Fruit fly (Drosophila melanogaster) whole organism, embryonic: ENCODE measurements around the gene CCT3.

ENCODE experiments used
- Aef1 ChIP-seq: fragments of 200-800 bp; sonication (Bioruptor generic); IDR thresholded peaks from 3 replicates; pipeline ENCODE4 v1.3.6; 2022; ENCODE audit warnings: missing biosample characterization, missing genetic modification characterization
- B-H1 ChIP-seq: fragments of 200-800 bp; sonication (Bioruptor generic); IDR thresholded peaks from 3 replicates; pipeline ENCODE4 v1.3.6; 2022; ENCODE audit warnings: missing biosample characterization, missing genetic modification characterization
- CG11093 ChIP-seq: fragments of 200-800 bp; sonication (Bioruptor generic); IDR thresholded peaks from 3 replicates; pipeline ENCODE4 v1.3.6; 2022; ENCODE audit warnings: missing biosample characterization, missing genetic modification characterization
- CG11695 ChIP-seq: fragments of 200-800 bp; sonication (Bioruptor generic); IDR thresholded peaks from 3 replicates; pipeline ENCODE4 v1.3.6; 2022; ENCODE audit warnings: missing biosample characterization, missing genetic modification characterization
- CG11723 ChIP-seq: fragments of 200-800 bp; sonication (Bioruptor generic); optimal IDR thresholded peaks from 2 replicates; lab custom pipeline; 2017; ENCODE audit warnings: missing biosample characterization, mild to moderate bottlenecking, missing genetic modification characterization
- CG12104 ChIP-seq: fragments of 200-800 bp; sonication (Bioruptor generic); optimal IDR thresholded peaks from 3 replicates; lab custom pipeline; 2016; ENCODE audit warnings: missing biosample characterization, missing genetic modification characterization
- CG12236 ChIP-seq: fragments of 200-800 bp; sonication (Bioruptor generic); optimal IDR thresholded peaks from 2 replicates; lab custom pipeline; 2016; ENCODE audit warnings: missing biosample characterization, missing genetic modification characterization
- CG14050 ChIP-seq: fragments of 200-800 bp; sonication (Bioruptor generic); IDR thresholded peaks from 3 replicates; pipeline ENCODE4 v1.3.6; 2022; ENCODE audit warnings: missing biosample characterization, missing genetic modification characterization
- CG15514 ChIP-seq: fragments of 200-800 bp; sonication (Bioruptor generic); optimal IDR thresholded peaks from 3 replicates; lab custom pipeline; 2017; ENCODE audit warnings: missing biosample characterization, missing genetic modification characterization, mild to moderate bottlenecking, moderate library complexity, missing genetic modification reagents
- CG15696 ChIP-seq: fragments of 200-800 bp; sonication (Bioruptor generic); optimal IDR thresholded peaks from 2 replicates; lab custom pipeline; 2019; ENCODE audit warnings: missing biosample characterization, mild to moderate bottlenecking, missing genetic modification characterization, moderate library complexity
- CG1603 ChIP-seq: fragments of 200-800 bp; sonication (Bioruptor generic); optimal IDR thresholded peaks from 2 replicates; lab custom pipeline; 2019; ENCODE audit warnings: missing biosample characterization, mild to moderate bottlenecking, missing genetic modification characterization, moderate library complexity
- CG18262 ChIP-seq: fragments of 200-800 bp; optimal IDR thresholded peaks from 3 replicates; lab custom pipeline; 2019; ENCODE audit warnings: missing biosample characterization, mild to moderate bottlenecking, missing genetic modification characterization, moderate library complexity
- CG3281 ChIP-seq: fragments of 200-800 bp; sonication (Bioruptor generic); optimal IDR thresholded peaks from 3 replicates; lab custom pipeline; 2017; ENCODE audit warnings: missing biosample characterization, mild to moderate bottlenecking, missing genetic modification characterization
- CG34422 ChIP-seq: fragments of 200-800 bp; sonication (Bioruptor generic); IDR thresholded peaks from 3 replicates; pipeline ENCODE4 v1.3.6; 2022; ENCODE audit warnings: missing biosample characterization, missing genetic modification characterization
- CG3726 ChIP-seq: fragments of 200-800 bp; sonication (Bioruptor generic); IDR thresholded peaks from 3 replicates; pipeline ENCODE4, ENCODE4 v1.3.6; 2022; ENCODE audit warnings: missing biosample characterization, missing genetic modification characterization
- CG3838 ChIP-seq: fragments of 200-800 bp; sonication (Bioruptor generic); optimal IDR thresholded peaks from 3 replicates; lab custom pipeline; 2016; ENCODE audit warnings: missing biosample characterization, missing genetic modification characterization
- CG4707 ChIP-seq: fragments of 200-800 bp; sonication (Bioruptor generic); optimal IDR thresholded peaks from 2 replicates; lab custom pipeline; 2018; ENCODE audit warnings: missing biosample characterization, mild to moderate bottlenecking, missing genetic modification characterization, moderate library complexity
- CG5180 ChIP-seq: fragments of 200-800 bp; sonication (Bioruptor generic); optimal IDR thresholded peaks from 3 replicates; lab custom pipeline; 2017; ENCODE audit warnings: missing biosample characterization, missing genetic modification characterization, mild to moderate bottlenecking, moderate library complexity, missing genetic modification reagents
- CG5953 ChIP-seq: fragments of 200-800 bp; sonication (Bioruptor generic); IDR thresholded peaks from 2 replicates; pipeline ENCODE4 v1.3.6; 2022; ENCODE audit warnings: missing biosample characterization, missing genetic modification characterization
- CG6689 ChIP-seq: fragments of 200-800 bp; sonication (Bioruptor generic); IDR thresholded peaks from 2 replicates; pipeline ENCODE4 v1.3.6; 2022; ENCODE audit warnings: missing biosample characterization, missing genetic modification characterization
- CG6854 ChIP-seq: fragments of 200-800 bp; sonication (Bioruptor generic); optimal IDR thresholded peaks from 3 replicates; lab custom pipeline; 2017; ENCODE audit warnings: missing biosample characterization, mild to moderate bottlenecking, missing genetic modification characterization
- CG7987 ChIP-seq: fragments of 200-800 bp; sonication (Bioruptor generic); optimal IDR thresholded peaks from 2 replicates; lab custom pipeline; 2018; ENCODE audit warnings: missing biosample characterization, mild to moderate bottlenecking, missing genetic modification characterization, moderate library complexity
- CG8388 ChIP-seq: fragments of 200-800 bp; sonication (Bioruptor generic); optimal IDR thresholded peaks from 2 replicates; lab custom pipeline; 2019; ENCODE audit warnings: missing biosample characterization, mild to moderate bottlenecking, missing genetic modification characterization, moderate library complexity
- D ChIP-seq, 2 experiments: fragments of 200-800 bp in 1 of 2; fragments of >200 bp in 1 of 2; sonication (Bioruptor generic) in 1 of 2; optimal IDR thresholded peaks; 2 replicates in 1 of 2; 3 replicates in 1 of 2; lab custom pipeline; 2017; ENCODE audit warnings: mild to moderate bottlenecking in 1 of 2, missing biosample characterization in 1 of 2, missing genetic modification characterization in 1 of 2, missing genetic modification reagents in 1 of 2
- D19A ChIP-seq: fragments of 200-800 bp; optimal IDR thresholded peaks from 3 replicates; lab custom pipeline; 2019; ENCODE audit warnings: missing biosample characterization, mild to moderate bottlenecking, missing genetic modification characterization, moderate library complexity
- Dip3 ChIP-seq: fragments of 200-800 bp; sonication (Bioruptor generic); optimal IDR thresholded peaks from 3 replicates; lab custom pipeline; 2016; ENCODE audit warnings: missing biosample characterization, missing genetic modification characterization
- Dref ChIP-seq: fragments of 200-800 bp; sonication (Bioruptor generic); IDR thresholded peaks from 2 replicates; pipeline ENCODE4 v1.3.6; 2022; ENCODE audit warnings: missing biosample characterization, missing genetic modification characterization
- ERR ChIP-seq: fragments of 200-800 bp; sonication (Bioruptor generic); optimal IDR thresholded peaks from 2 replicates; lab custom pipeline; 2016; ENCODE audit warnings: missing biosample characterization, missing genetic modification characterization
- Myb ChIP-seq: fragments of 200-800 bp; sonication (Bioruptor generic); optimal IDR thresholded peaks from 2 replicates; lab custom pipeline; 2016; ENCODE audit warnings: missing biosample characterization, missing genetic modification characterization
- NC2α ChIP-seq: fragments of 200-800 bp; sonication (Bioruptor generic); optimal IDR thresholded peaks from 2 replicates; lab custom pipeline; 2016; ENCODE audit warnings: missing biosample characterization, missing genetic modification characterization
- NfI ChIP-seq: fragments of 200-800 bp; sonication (Bioruptor generic); optimal IDR thresholded peaks from 3 replicates; lab custom pipeline; 2018; ENCODE audit warnings: missing biosample characterization, mild to moderate bottlenecking, missing genetic modification characterization, moderate library complexity
- ap ChIP-seq: fragments of 200-800 bp; sonication (Bioruptor generic); IDR thresholded peaks from 2 replicates; pipeline ENCODE4 v1.3.6; 2022; ENCODE audit warnings: missing biosample characterization, missing genetic modification characterization
- caup ChIP-seq: fragments of 200-800 bp; sonication (Bioruptor generic); optimal IDR thresholded peaks from 3 replicates; lab custom pipeline; 2017; ENCODE audit warnings: missing biosample characterization, mild to moderate bottlenecking, missing genetic modification characterization, moderate library complexity; ENCODE audit not compliant: severe bottlenecking
- chif ChIP-seq, 2 experiments: fragments of 200-800 bp; sonication (Bioruptor generic); optimal IDR thresholded peaks; 3 replicates each; lab custom pipeline; 2016; ENCODE audit warnings: missing biosample characterization in 2 of 2, missing genetic modification characterization in 2 of 2
- chn ChIP-seq: fragments of 200-800 bp; sonication (Bioruptor generic); optimal IDR thresholded peaks from 2 replicates; lab custom pipeline; 2016; ENCODE audit warnings: missing biosample characterization, missing genetic modification characterization
- ci ChIP-seq: fragments of 200-800 bp; sonication (Bioruptor generic); IDR thresholded peaks from 3 replicates; pipeline ENCODE4 v1.3.6; 2022; ENCODE audit warnings: missing biosample characterization, missing genetic modification characterization
- esg ChIP-seq: fragments of 200-800 bp; sonication (Bioruptor generic); conservative IDR thresholded peaks from 2 replicates; pipeline ENCODE4 v1.3.6; 2022; ENCODE audit warnings: missing biosample characterization, missing genetic modification characterization
- exex ChIP-seq: fragments of 200-800 bp; sonication (Bioruptor generic); optimal IDR thresholded peaks from 4 replicates; lab custom pipeline; 2018; ENCODE audit warnings: missing biosample characterization, mild to moderate bottlenecking, missing genetic modification characterization, moderate library complexity
- gcm2 ChIP-seq: fragments of 200-800 bp; sonication (Bioruptor generic); optimal IDR thresholded peaks from 2 replicates; lab custom pipeline; 2016; ENCODE audit warnings: missing biosample characterization, missing genetic modification characterization
- hkb ChIP-seq, 2 experiments: fragments of 200-800 bp in 1 of 2; fragments of >200 bp in 1 of 2; sonication (Bioruptor generic) in 1 of 2; IDR thresholded peaks in 1 of 2; optimal IDR thresholded peaks in 1 of 2; 2 replicates each; pipeline versions ENCODE4 v1.3.6 to Lab custom; 2017 to 2022; ENCODE audit warnings: missing biosample characterization in 1 of 2, missing genetic modification characterization in 1 of 2
- nom ChIP-seq: fragments of 200-800 bp; sonication (Bioruptor generic); optimal IDR thresholded peaks from 2 replicates; lab custom pipeline; 2017; ENCODE audit warnings: missing biosample characterization, missing genetic modification characterization, mild to moderate bottlenecking, moderate library complexity, missing genetic modification reagents
- prd ChIP-seq, 3 experiments: fragments of >200 bp in 2 of 3; fragments of 200-800 bp in 1 of 3; sonication (Bioruptor generic) in 1 of 3; optimal IDR thresholded peaks in 2 of 3; IDR thresholded peaks in 1 of 3; 2 replicates in 2 of 3; 3 replicates in 1 of 3; pipeline versions ENCODE4 v1.3.6 to Lab custom; 2017 to 2022; ENCODE audit warnings: missing biosample characterization in 1 of 3, missing genetic modification characterization in 1 of 3
- ro ChIP-seq: fragments of 200-800 bp; sonication (Bioruptor generic); IDR thresholded peaks from 2 replicates; pipeline ENCODE4 v1.3.6; 2022; ENCODE audit warnings: missing biosample characterization, missing genetic modification characterization
- scrt ChIP-seq: fragments of 200-800 bp; sonication (Bioruptor generic); optimal IDR thresholded peaks from 2 replicates; lab custom pipeline; 2018; ENCODE audit warnings: missing biosample characterization, mild to moderate bottlenecking, missing genetic modification characterization, moderate library complexity
- sens ChIP-seq: fragments of 200-800 bp; sonication (Bioruptor generic); peaks from one replicate; lab custom pipeline; 2016; ENCODE audit warnings: missing biosample characterization, missing genetic modification characterization
- slbo ChIP-seq: fragments of 200-800 bp; sonication (Bioruptor generic); IDR thresholded peaks from 2 replicates; pipeline ENCODE4 v1.3.6; 2022; ENCODE audit warnings: missing biosample characterization, missing genetic modification characterization
- zfh2 ChIP-seq: fragments of 200-800 bp; sonication (Bioruptor generic); optimal IDR thresholded peaks from 2 replicates; lab custom pipeline; 2016; ENCODE audit warnings: missing biosample characterization, missing genetic modification characterization

The CCT3 gene

dm6 chr3R:16624371-16624749, 23.0 kb upstream of the CCT3 start, which contains the start of gene Ccdc114:
TSS of gene Ccdc114 (minus strand) at chr3R:16624717.
- TF ChIP-seq CG15514 (GFP tag; lab: Kevin White, UChicago) (no peak), NC2α (GFP tag; lab: Kevin White, UChicago) (no peak), CG6689 (GFP tag; lab: Robert Waterston, UW) (no peak), CG15696 (tag; lab: Kevin White, UChicago) (no peak), caup (no peak), sens (GFP tag; lab: Kevin White, UChicago) (peak; percentile 54), CG11723 (GFP tag; lab: Kevin White, UChicago) (no peak), esg (GFP tag; lab: Robert Waterston, UW) (no peak), D (optimal IDR thresholded peaks at IDR 0.05; lab: Kevin White, UChicago) (peak; percentile 2), D (GFP tag; optimal IDR thresholded peaks at IDR 0.05; lab: Kevin White, UChicago) (no peak)

- peak; percentile 5 for TF ChIP-seq CG1603 (tag; lab: Kevin White, UChicago)
- TF ChIP-seq CG3281 (GFP tag; lab: Kevin White, UChicago), result no peak
- no peak for TF ChIP-seq Dip3
- TF ChIP-seq CG5180 (GFP tag; lab: Kevin White, UChicago), result no peak
- no peak for TF ChIP-seq gcm2 (GFP tag; lab: Kevin White, UChicago)
- TF ChIP-seq Aef1, result no peak
- TF ChIP-seq CG6854 (GFP tag; lab: Kevin White, UChicago), result peak; percentile 40
- no peak for TF ChIP-seq ERR (GFP tag; lab: Kevin White, UChicago)
- TF ChIP-seq slbo (GFP tag; lab: Robert Waterston, UW), result no peak
- no peak for TF ChIP-seq chn (GFP tag; lab: Kevin White, UChicago)
- peak; percentile 41 for TF ChIP-seq CG4707 (GFP tag; lab: Kevin White, UChicago)
- TF ChIP-seq zfh2 (GFP tag; lab: Kevin White, UChicago), result no peak
- TF ChIP-seq ap, result no peak
- no peak for TF ChIP-seq CG18262 (tag; lab: Kevin White, UChicago)
- peak; percentile 20 for TF ChIP-seq nom
- peak; percentile 74 for TF ChIP-seq Dref
- TF ChIP-seq CG5953 (GFP tag; lab: Robert Waterston, UW), result no peak
- TF ChIP-seq CG12236 (GFP tag; lab: Kevin White, UChicago), result no peak
- TF ChIP-seq ci (GFP tag; lab: Robert Waterston, UW), result peak; percentile 65; the same call in 1 of the 3 replicates
- no peak for TF ChIP-seq hkb (optimal IDR thresholded peaks at IDR 0.05; lab: Kevin White, UChicago)
- peak; percentile 20; the same call in 1 of the 2 replicates for TF ChIP-seq hkb (GFP tag; IDR thresholded peaks at IDR 0.05; lab: Robert Waterston, UW)
- no peak for TF ChIP-seq CG34422
- no peak for TF ChIP-seq CG8388 (GFP tag; lab: Kevin White, UChicago)
- TF ChIP-seq ro (GFP tag; lab: Robert Waterston, UW), result no peak
- TF ChIP-seq chif (GFP tag; optimal IDR thresholded peaks at IDR 0.05; lab: Kevin White, UChicago), result no peak
- TF ChIP-seq Myb (GFP tag; lab: Kevin White, UChicago), result peak; percentile 58
- TF ChIP-seq CG11093 (GFP tag; lab: Robert Waterston, UW), result no peak
- TF ChIP-seq CG3838 (GFP tag; lab: Kevin White, UChicago), result no peak
- TF ChIP-seq CG11695 (GFP tag; lab: Robert Waterston, UW), result no peak
- TF ChIP-seq D19A (tag; lab: Kevin White, UChicago), result peak; percentile 2
- TF ChIP-seq scrt (GFP tag; lab: Kevin White, UChicago), result no peak
- TF ChIP-seq CG7987, result peak; percentile 23
- no peak for TF ChIP-seq CG6689 (GFP tag; lab: Robert Waterston, UW)
- TF ChIP-seq exex (tag; lab: Kevin White, UChicago), result no peak
- TF ChIP-seq B-H1 (GFP tag; lab: Robert Waterston, UW), result no peak
- TF ChIP-seq CG3726 (GFP tag; lab: Robert Waterston, UW), result no peak
- no peak for TF ChIP-seq NfI
- TF ChIP-seq CG12104 (GFP tag; lab: Kevin White, UChicago), result no peak
- no peak for TF ChIP-seq CG14050 (GFP tag; lab: Robert Waterston, UW)
- no peak for TF ChIP-seq prd (optimal IDR thresholded peaks at IDR 0.05; lab: Kevin White, UChicago)
- TF ChIP-seq prd (GFP tag; IDR thresholded peaks at IDR 0.05; lab: Robert Waterston, UW), result no peak
Observed at dm6 chr3R:16624750-16625549, 22.5 kb upstream of the CCT3 start, which contains the start of gene Fas1. TSS of gene Fas1 (plus strand) at chr3R:16625238.
